Worm (Caenorhabditis elegans): Measurements from ENCODE around the gene pgph-2.
"Not testable (repeated sequence)": the region's sequence is repeated elsewhere in the genome, so short reads cannot be mapped to it uniquely, and the experiment has no call there.

The pgph-2 gene

ce11 chrV:5763787-5764186, 1.1 kb upstream of the pgph-2 start, which contains the start of gene pgph-3:
Gene pgph-3, minus strand, starts transcription at chrV:5763846.
- TF ChIP-seq unc-62 (GFP tag; optimal IDR thresholded peaks at IDR 0.05): no peak

DNA sequence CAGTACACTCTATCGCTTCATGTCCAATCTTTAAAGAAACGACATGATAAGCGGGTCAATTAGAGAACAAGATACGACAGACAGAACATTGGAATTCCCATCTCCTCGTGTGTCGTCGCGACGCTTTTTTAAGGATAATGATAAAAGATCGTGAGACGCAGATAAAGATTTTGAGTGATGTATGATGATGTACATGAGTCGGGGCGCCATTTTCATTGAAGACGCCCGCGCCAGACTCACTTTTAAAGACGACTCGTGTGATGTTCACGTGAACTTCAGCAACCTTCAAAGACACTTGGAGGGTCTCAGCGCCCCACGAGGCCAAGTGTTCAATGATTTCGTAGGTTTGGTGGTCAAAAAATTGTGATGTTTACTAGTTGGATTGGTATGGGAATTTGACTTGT, 3.4 kb downstream of the pgph-2 start:
- TF ChIP-seq unc-62 (GFP tag; optimal IDR thresholded peaks at IDR 0.05): no peak

- no peak for TF ChIP-seq unc-62 (GFP tag; optimal IDR thresholded peaks at IDR 0.05)
Observed at ce11 chrV:5769500-5769899, 4.6 kb downstream of the pgph-2 start.

ce11 chrV:5769999-5770398, 5.1 kb downstream of the pgph-2 start:
- no peak for TF ChIP-seq unc-62 (GFP tag; optimal IDR thresholded peaks at IDR 0.05)

- TF ChIP-seq unc-62 (GFP tag; optimal IDR thresholded peaks at IDR 0.05): no peak
Observed at ce11 chrV:5771627-5772026, 6.7 kb downstream of the pgph-2 start, which contains the start of gene F44E7.3. Gene F44E7.3, plus strand, starts transcription at chrV:5771945.

DNA sequence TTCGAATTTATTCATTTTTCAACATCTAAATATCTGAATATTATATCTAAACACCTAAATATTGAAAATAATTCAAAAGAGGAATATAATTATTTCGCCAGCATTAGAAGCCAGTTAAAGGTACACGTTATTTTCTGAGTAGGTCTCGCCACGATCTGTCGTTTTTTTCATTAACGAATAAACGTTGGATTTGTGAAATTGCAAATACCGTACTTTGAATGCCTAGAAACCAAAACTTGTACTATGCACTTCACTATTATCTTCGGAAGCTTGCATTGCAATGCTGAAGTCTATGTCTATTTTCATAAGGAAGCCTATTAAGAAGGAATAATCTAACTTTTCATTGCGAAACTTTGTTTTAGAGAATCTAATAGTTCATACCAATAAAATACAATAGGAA, 7.6 kb downstream of the pgph-2 start:
- TF ChIP-seq unc-62 (GFP tag; optimal IDR thresholded peaks at IDR 0.05): no peak

DNA sequence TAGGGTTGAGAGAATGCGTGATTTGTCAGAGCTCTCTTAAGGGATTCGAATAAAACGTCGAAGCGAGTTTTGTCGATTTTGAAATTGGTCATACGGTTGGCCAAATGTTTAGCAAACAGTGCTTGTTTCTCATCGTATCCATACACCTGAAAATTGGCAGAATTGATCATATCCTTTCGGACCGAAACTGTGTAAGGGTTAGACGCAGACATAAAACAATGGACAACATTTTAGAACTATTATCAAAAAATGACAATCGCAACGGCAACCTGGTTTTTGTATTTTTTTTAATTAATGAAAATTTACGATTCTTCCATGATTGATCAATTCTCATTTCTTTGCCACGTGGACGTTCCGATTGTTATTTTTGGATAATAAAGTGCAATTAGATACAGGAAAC, 9.2 kb downstream of the pgph-2 start:
- TF ChIP-seq unc-62 (GFP tag; optimal IDR thresholded peaks at IDR 0.05): no peak

DNA sequence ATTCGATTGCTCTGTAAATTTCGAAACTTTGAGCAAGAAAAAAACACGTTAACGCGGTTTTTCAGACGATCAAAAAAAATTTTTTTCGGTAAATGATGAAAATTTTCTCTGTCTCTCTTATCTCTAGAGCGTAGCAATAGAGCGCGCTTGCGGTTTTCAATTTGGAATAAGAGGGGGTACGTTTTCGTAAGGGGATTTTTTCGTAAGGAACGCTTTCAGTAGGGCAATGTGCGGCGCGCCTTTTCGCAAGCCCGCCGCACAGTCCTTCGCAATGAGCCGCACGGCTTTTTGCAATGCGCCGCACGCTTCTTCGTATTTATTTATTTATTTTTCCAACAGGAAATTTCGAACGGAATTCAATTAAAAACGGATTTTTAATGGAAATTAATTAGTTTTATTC, 12.0 kb downstream of the pgph-2 start, which contains the start of gene F44E7.4:
TSS of gene F44E7.4 (minus strand) at position 13 of the 400 bp plus-strand sequence.
- not testable (repeated sequence) for TF ChIP-seq unc-62 (GFP tag; optimal IDR thresholded peaks at IDR 0.05)

DNA sequence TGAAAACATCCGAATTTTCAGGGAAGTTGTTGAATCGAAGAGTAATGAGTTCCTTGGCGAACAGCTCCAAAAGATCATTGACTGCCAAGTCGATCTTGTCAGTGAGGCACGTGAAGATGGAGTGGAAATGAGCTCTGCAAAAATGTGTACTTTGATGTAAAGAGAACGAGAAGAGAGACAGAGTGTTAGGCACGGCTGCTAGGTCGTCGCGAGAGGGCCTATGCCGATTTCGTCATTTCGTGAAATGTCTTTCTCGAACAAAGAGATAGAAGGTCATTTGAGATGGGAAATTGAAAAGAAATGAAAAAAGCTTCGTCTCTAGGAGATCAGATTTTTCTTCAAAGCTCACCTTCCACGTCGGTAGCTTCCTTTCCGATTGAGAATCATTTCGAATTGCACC, 15.1 kb downstream of the pgph-2 start:
- no peak for TF ChIP-seq unc-62 (GFP tag; optimal IDR thresholded peaks at IDR 0.05)

DNA sequence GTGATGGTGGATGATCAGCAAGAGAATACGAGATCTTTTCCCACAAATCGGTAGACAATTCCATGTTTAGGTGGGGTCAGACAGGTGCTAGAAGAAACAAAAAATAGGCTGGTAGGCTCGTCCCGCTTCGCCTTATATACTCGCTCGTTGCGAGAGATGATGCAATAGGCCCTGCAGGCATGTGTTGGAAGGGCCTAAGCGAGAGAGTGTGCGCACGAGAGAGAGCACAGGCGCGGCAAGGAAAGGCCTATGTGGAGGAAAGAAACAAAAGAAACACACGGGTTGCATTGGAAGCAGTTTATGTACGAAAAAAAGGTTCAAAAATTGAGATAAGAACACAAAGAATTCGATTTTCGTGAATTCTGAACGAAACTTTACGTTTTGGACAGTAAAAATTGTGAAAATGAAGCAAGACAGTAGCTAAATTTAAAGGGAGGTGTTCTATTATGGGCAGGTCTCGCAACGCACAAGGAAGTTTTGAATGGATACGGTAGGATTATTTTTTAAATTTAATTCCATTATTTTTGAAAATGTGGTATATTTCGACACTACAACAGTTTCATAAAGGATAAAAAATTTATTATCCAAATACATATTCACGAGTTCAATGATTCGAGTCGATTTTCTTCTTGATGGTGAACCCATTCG, 15.9 kb downstream of the pgph-2 start, which contains the start of gene F44E7.5:
TSS of gene F44E7.5 (minus strand) at position 210 of the 648 bp plus-strand sequence.
- TF ChIP-seq unc-62 (GFP tag; optimal IDR thresholded peaks at IDR 0.05): no peak

DNA sequence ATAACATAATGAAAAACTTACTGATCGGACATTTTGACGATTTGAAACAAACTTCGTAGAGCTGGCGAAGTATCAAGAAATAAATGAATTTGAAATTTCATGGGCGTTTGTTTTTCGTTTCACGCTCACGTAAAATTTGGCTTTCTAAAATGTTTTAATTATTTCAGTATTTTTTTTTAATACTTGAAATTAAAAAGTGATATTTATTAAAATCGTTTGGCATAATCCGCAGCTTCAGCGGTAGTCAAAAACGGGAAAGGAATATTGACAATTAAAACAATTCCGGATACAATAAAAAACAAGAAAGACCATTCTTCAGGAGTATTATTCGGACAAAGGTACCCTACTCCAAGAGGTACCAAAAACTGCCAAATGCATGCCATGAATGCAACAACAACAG, 17.8 kb downstream of the pgph-2 start, which contains the start of gene fbxa-183:
TSS of gene fbxa-183 (minus strand) at position 101 of the 400 bp plus-strand sequence.
- TF ChIP-seq unc-62 (GFP tag; optimal IDR thresholded peaks at IDR 0.05): no peak

ce11 chrV:5785372-5785771, 20.4 kb downstream of the pgph-2 start, which contains the start of gene F44E7.7:
Gene F44E7.7, minus strand, starts transcription at chrV:5785472.
- no peak for TF ChIP-seq unc-62 (GFP tag; optimal IDR thresholded peaks at IDR 0.05)

ce11 chrV:5788650-5789049, 23.7 kb downstream of the pgph-2 start:
- no peak for TF ChIP-seq unc-62 (GFP tag; optimal IDR thresholded peaks at IDR 0.05)

DNA sequence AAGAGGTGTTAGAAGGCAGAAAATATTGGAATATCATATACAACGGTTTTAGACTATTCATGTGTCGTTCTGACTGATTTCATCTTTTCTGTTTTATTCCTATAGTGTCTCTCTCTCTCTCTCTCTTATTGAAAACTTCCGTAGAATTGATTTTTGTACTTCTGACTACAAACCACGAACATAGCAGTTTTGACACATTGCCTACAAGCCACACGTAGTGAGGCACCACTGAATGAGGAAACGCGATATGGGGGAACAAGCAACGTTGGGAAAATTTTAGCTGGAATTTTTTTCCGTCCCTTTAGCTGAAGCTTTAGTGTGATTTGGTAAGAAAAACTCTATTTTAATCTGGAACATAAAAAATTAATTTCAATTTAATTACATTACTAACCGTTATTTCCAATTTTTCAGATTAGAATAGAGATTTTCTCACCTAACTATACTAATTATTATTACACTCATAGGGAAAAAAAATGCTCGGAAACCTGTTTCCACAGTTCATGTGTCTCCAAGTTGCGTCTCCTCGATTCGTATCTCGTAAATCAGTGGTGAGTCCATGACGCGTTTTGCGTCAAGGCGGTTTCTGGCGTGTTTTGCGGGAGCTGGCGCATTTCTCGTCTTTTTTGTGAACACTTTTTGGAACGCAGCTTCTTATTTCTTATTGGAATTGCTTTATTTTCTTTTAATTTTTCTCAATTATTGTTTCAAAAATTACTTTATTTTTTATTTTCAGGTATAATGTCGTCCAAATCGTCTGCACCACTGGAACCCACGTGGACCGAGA, 25.8 kb downstream of the pgph-2 start, which contains the start of the genes nhr-142 and F44E7.9:
TSS of gene nhr-142 (minus strand) at position 57 of the 784 bp plus-strand sequence.
TSS of gene F44E7.9 (plus strand) at position 734 of the 784 bp plus-strand sequence.
- TF ChIP-seq unc-62 (GFP tag; optimal IDR thresholded peaks at IDR 0.05): no peak

DNA sequence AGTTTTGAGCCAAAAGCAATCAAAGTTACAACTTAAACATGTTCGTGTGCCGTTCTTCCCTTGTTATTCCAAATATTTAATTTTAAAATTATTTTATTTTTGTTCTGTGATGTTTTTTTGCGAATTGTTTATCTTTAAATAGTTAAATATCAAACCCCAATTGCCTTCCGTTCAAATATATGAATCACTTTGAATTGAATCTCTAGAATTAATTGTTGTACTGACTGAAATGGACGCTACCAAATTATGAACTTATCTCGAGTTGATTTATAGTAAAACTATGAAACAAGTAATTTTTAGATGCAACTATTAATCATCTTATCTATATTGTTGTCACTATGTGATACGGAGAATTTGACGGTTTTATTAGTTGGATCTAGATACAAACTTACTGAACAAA, 27.1 kb downstream of the pgph-2 start, which contains the start of gene ZC250.2:
TSS of gene ZC250.2 (plus strand) at position 301 of the 400 bp plus-strand sequence.
- TF ChIP-seq unc-62 (GFP tag; optimal IDR thresholded peaks at IDR 0.05): no peak

DNA sequence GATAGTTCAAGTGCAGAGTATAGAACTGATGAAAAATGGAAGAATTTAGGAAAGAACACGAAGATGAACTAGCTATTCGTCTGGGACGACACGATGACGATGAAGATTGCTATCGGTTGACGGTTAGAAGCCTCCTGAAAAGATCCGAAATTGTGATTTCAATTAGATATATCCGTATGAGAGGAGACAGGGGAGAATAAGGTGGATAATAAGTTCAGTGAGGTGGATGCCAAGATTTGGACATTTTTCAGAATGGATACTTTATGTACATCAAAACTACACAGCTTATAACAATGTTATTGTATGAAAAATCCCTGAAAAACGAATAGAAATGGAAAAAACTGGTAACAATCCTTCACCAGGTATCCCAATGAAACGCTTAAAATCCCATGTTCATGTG, 33.2 kb downstream of the pgph-2 start, which contains the start of gene nstp-3:
TSS of gene nstp-3 (minus strand) at position 101 of the 400 bp plus-strand sequence.
- no peak for TF ChIP-seq unc-62 (GFP tag; optimal IDR thresholded peaks at IDR 0.05)

All from whole organism, dauer.